Fruit fly (Drosophila melanogaster) whole organism, pupa: Measurements from ENCODE around the gene CG14455.

Experiments used
- CG10348 ChIP-seq: fragments of 200-800 bp; sonication (Bioruptor generic); IDR thresholded peaks from 2 replicates; pipeline ENCODE4 v1.3.6; 2022; ENCODE audit warnings: missing biosample characterization, missing genetic modification characterization
- CG13204 ChIP-seq: fragments of 200-800 bp; sonication (Bioruptor generic); optimal IDR thresholded peaks from 2 replicates; lab custom pipeline; 2018; ENCODE audit warnings: missing biosample characterization, mild to moderate bottlenecking, missing genetic modification characterization, moderate library complexity
- CG14655 ChIP-seq: fragments of 200-800 bp; sonication (Bioruptor generic); optimal IDR thresholded peaks from 3 replicates; lab custom pipeline; 2017; ENCODE audit warnings: mild to moderate bottlenecking, missing biosample characterization, missing genetic modification reagents, missing genetic modification characterization
- CG17806 ChIP-seq: fragments of 200-800 bp; sonication (Bioruptor generic); optimal IDR thresholded peaks from 2 replicates; lab custom pipeline; 2018; ENCODE audit warnings: missing biosample characterization, mild to moderate bottlenecking, missing genetic modification characterization, moderate library complexity
- CG32121 ChIP-seq: fragments of 200-800 bp; sonication (Bioruptor generic); IDR thresholded peaks from 2 replicates; pipeline ENCODE4 v1.3.6; 2022; ENCODE audit warnings: missing biosample characterization, missing genetic modification characterization
- CG34367 ChIP-seq: fragments of 200-800 bp; sonication (Bioruptor generic); optimal IDR thresholded peaks from 2 replicates; lab custom pipeline; 2018; ENCODE audit warnings: missing biosample characterization, mild to moderate bottlenecking, missing genetic modification characterization
- CG4496 ChIP-seq: fragments of 200-800 bp; sonication (Bioruptor generic); IDR thresholded peaks from 3 replicates; pipeline ENCODE4 v1.3.6; 2022; ENCODE audit warnings: missing biosample characterization, missing genetic modification characterization
- CG8301 ChIP-seq: fragments of 200-800 bp; sonication (Bioruptor generic); optimal IDR thresholded peaks from 2 replicates; lab custom pipeline; 2018; ENCODE audit warnings: missing biosample characterization, mild to moderate bottlenecking, missing genetic modification characterization
- CG9948 ChIP-seq: fragments of 200-800 bp; sonication (Bioruptor generic); optimal IDR thresholded peaks from 2 replicates; lab custom pipeline; 2018; ENCODE audit warnings: missing biosample characterization, mild to moderate bottlenecking, missing genetic modification characterization, moderate library complexity
- EcR ChIP-seq: fragments of 200-800 bp; sonication (Bioruptor generic); optimal IDR thresholded peaks from 3 replicates; lab custom pipeline; 2019; ENCODE audit warnings: missing biosample characterization, missing genetic modification characterization, mild to moderate bottlenecking, moderate library complexity, missing genetic modification reagents
- Pif1A ChIP-seq: fragments of 200-800 bp; sonication (Bioruptor generic); optimal IDR thresholded peaks from 3 replicates; lab custom pipeline; 2016; ENCODE audit warnings: missing biosample characterization, missing genetic modification characterization
- Pif1B ChIP-seq: fragments of 200-800 bp; sonication (Bioruptor generic); optimal IDR thresholded peaks from 3 replicates; lab custom pipeline; 2016; ENCODE audit warnings: missing biosample characterization, missing genetic modification characterization
- gl ChIP-seq: fragments of 200-800 bp; sonication (Bioruptor generic); optimal IDR thresholded peaks from 2 replicates; lab custom pipeline; 2018; ENCODE audit warnings: missing biosample characterization, mild to moderate bottlenecking, missing genetic modification characterization

DNA sequence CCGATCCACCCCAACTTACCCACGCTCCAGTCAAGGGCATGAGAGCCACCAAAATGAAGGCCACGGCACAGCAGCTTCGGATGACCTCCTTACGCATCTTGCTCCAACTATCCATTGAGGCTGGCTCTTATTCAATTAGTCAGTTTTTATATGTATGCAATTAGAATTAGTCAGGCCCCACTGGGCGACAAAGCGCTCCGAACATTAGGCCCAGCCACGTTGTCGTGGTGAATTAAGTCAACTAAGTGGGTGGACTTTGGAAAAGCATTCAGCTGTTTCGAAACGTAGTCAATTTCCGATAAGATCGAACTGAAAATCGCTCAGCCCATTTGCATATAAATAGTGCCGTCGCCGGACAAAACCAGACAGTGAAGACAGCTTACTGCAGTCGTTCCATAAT, at the start of gene CG14455, which contains the start of gene CG14456:
- TF ChIP-seq CG10348 (GFP tag; lab: Robert Waterston, UW) (no peak), CG17806 (tag; lab: Kevin White, UChicago) (no peak), CG34367 (tag; lab: Kevin White, UChicago) (no peak), CG14655 (GFP tag; lab: Kevin White, UChicago) (no peak), EcR (GFP tag; lab: Kevin White, UChicago) (no peak), CG4496 (GFP tag; lab: Robert Waterston, UW) (no peak), gl (tag; lab: Kevin White, UChicago) (no peak), CG13204 (GFP tag; lab: Kevin White, UChicago) (no peak), CG9948 (tag; lab: Kevin White, UChicago) (no peak), CG32121 (GFP tag; lab: Robert Waterston, UW) (no peak), Pif1A (GFP tag; lab: Kevin White, UChicago) (no peak), Pif1B (no peak), CG8301 (tag; lab: Kevin White, UChicago) (no peak)
